Fruit fly (Drosophila melanogaster): ENCODE data around the gene sens.
A peak's percentile ranks its signal among the peaks of the same experiment; 100 is the strongest.

Gene sens

DNA sequence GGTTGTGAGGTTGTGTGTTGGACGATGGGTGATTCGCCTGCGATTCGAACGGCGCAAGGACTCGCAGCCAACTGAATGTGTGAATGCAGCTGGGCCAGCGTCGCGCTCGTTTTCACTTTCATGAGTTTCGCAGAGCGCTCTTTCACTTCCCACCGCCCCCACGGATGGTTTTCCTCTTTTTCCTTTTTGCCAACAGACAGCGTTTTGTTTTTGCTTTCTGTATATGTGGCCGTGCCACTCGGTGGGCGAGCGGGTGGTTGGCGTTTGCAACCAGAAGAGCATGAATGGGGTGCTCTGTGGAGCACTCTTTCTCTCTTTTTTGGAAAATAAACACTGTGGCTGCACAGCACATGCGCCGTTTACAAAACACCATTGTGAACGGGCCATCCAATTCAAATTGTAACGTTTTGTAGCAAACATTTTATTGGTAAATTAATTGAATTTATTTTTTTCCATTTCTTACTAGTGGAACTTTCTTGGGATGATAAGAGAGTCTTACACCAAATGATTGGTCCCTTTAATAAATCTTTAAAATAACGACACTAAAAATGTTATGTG, 34.3 kb upstream of the sens start, which contains the start of gene CG10713 (continued):
- TF ChIP-seq zfh2 (GFP tag; optimal IDR thresholded peaks at IDR 0.05) (no peak), CG4282 (GFP tag; optimal IDR thresholded peaks at IDR 0.05) (no peak), nom (GFP tag; optimal IDR thresholded peaks at IDR 0.05) (peak; percentile 76), ara (GFP tag; IDR thresholded peaks at IDR 0.05) (no peak), Opbp (GFP tag; IDR thresholded peaks at IDR 0.05; ENCODE audit: partially characterized antibody) (0 out of 3 replicates have a peak, but pooled peaks have one; percentile 27), CG2712 (tag; optimal IDR thresholded peaks at IDR 0.05) (peak; percentile 83), Hand (GFP tag; optimal IDR thresholded peaks at IDR 0.05) (peak; percentile 8), lmd (GFP tag; IDR thresholded peaks at IDR 0.05) (no peak), CG11695 (GFP tag; IDR thresholded peaks at IDR 0.05) (no peak), CG16813 (GFP tag; IDR thresholded peaks at IDR 0.05; ENCODE audit: partially characterized antibody) (no peak), grn (GFP tag; optimal IDR thresholded peaks at IDR 0.05) (no peak), Stat92E (GFP tag; optimal IDR thresholded peaks at IDR 0.05) (no peak), Fer1 (GFP tag; optimal IDR thresholded peaks at IDR 0.05) (peak; percentile 21), CG15269 (tag; optimal IDR thresholded peaks at IDR 0.05) (no peak), ab (GFP tag; optimal IDR thresholded peaks at IDR 0.05) (no peak), vvl (GFP tag; IDR thresholded peaks at IDR 0.05) (peak; percentile 29; the same call in 1 of the 2 replicates), Usf (GFP tag; optimal IDR thresholded peaks at IDR 0.05) (no peak), B-H2 (GFP tag; optimal IDR thresholded peaks at IDR 0.05) (no peak)

dm6 chr3L:13433522-13433921, 32.6 kb upstream of the sens start:
- no peak for TF ChIP-seq CG1647 (GFP tag; optimal IDR thresholded peaks at IDR 0.05)
- TF ChIP-seq ato (GFP tag; IDR thresholded peaks at IDR 0.05; ENCODE audit: partially characterized antibody): peak; percentile 78
- peak; percentile 43 for TF ChIP-seq sna (GFP tag; IDR thresholded peaks at IDR 0.05; ENCODE audit: partially characterized antibody)
- peak; percentile 54 for TF ChIP-seq knrl (GFP tag; IDR thresholded peaks at IDR 0.05; ENCODE audit: partially characterized antibody)
- TF ChIP-seq Bdp1 (GFP tag; optimal IDR thresholded peaks at IDR 0.05): peak; percentile 99
- no peak for TF ChIP-seq Dp (GFP tag; optimal IDR thresholded peaks at IDR 0.05)
- peak; percentile 92 for TF ChIP-seq CG15601 (tag; optimal IDR thresholded peaks at IDR 0.05)
- peak; percentile 78 for TF ChIP-seq Bgb (GFP tag; IDR thresholded peaks at IDR 0.05; ENCODE audit: partially characterized antibody)
- TF ChIP-seq inv (GFP tag; IDR thresholded peaks at IDR 0.05; ENCODE audit: partially characterized antibody): peak; percentile 38; the same call in 1 of the 2 replicates
- TF ChIP-seq hb (GFP tag; IDR thresholded peaks at IDR 0.05; ENCODE audit: partially characterized antibody): peak; percentile 43; the same call in 1 of the 3 replicates
- peak; percentile 79 for TF ChIP-seq bbx (GFP tag; IDR thresholded peaks at IDR 0.05; ENCODE audit: partially characterized antibody)
- TF ChIP-seq sens (GFP tag): peak; percentile 53
- peak; percentile 78 for TF ChIP-seq tna (GFP tag; IDR thresholded peaks at IDR 0.05; ENCODE audit: partially characterized antibody)
- TF ChIP-seq CG43689 (GFP tag; IDR thresholded peaks at IDR 0.05): no peak
- no peak for TF ChIP-seq CG12769 (tag; optimal IDR thresholded peaks at IDR 0.05)
- peak; percentile 72 for TF ChIP-seq CG16813 (GFP tag; IDR thresholded peaks at IDR 0.05; ENCODE audit: partially characterized antibody)
- TF ChIP-seq Scr (GFP tag; IDR thresholded peaks at IDR 0.05; ENCODE audit: partially characterized antibody): peak; percentile 56
- peak; percentile 72 for TF ChIP-seq CG7963 (GFP tag; IDR thresholded peaks at IDR 0.05; ENCODE audit: partially characterized antibody)
- TF ChIP-seq grn (GFP tag; optimal IDR thresholded peaks at IDR 0.05): peak; percentile 65
- peak; percentile 84; the same call in 2 of the 3 replicates for TF ChIP-seq mld (GFP tag; IDR thresholded peaks at IDR 0.05; ENCODE audit: partially characterized antibody)
- TF ChIP-seq CG13287 (GFP tag; IDR thresholded peaks at IDR 0.05; ENCODE audit: partially characterized antibody): peak; percentile 31; the same call in 1 of the 2 replicates
- TF ChIP-seq exex (tag; optimal IDR thresholded peaks at IDR 0.05): peak; percentile 30
- TF ChIP-seq HLH4C (GFP tag; IDR thresholded peaks at IDR 0.05; ENCODE audit: partially characterized antibody): peak; percentile 62
- no peak for TF ChIP-seq Dip3 (GFP tag; optimal IDR thresholded peaks at IDR 0.05)
- TF ChIP-seq CG6791 (GFP tag; IDR thresholded peaks at IDR 0.05; ENCODE audit: partially characterized antibody): peak; percentile 76; the same call in 2 of the 3 replicates
- TF ChIP-seq zen2 (GFP tag; IDR thresholded peaks at IDR 0.05; ENCODE audit: partially characterized antibody): peak; percentile 47; the same call in 1 of the 3 replicates
- peak; percentile 57; the same call in 2 of the 3 replicates for TF ChIP-seq vnd (GFP tag; IDR thresholded peaks at IDR 0.05; ENCODE audit: partially characterized antibody)
- TF ChIP-seq nerfin-2 (GFP tag; IDR thresholded peaks at IDR 0.05; ENCODE audit: partially characterized antibody): peak; percentile 78
- TF ChIP-seq mirr (GFP tag; optimal IDR thresholded peaks at IDR 0.05): no peak
- TF ChIP-seq Opbp (GFP tag; IDR thresholded peaks at IDR 0.05; ENCODE audit: partially characterized antibody): peak; percentile 89
